Worm (Caenorhabditis elegans) whole organism, early embryonic: Measurements from ENCODE around the gene mif-4.
"Not testable (repeated sequence)": the region's sequence is repeated elsewhere in the genome, so short reads cannot be mapped to it uniquely, and the experiment has no call there.

Experiments used
- B0310.2 ChIP-seq: sonication (generic microtip); optimal IDR thresholded peaks from 2 replicates; lab custom pipeline; 2016; ENCODE audit warnings: mild to moderate bottlenecking, missing genetic modification characterization, missing compliant biosample characterization
- F13C5.2 ChIP-seq: sonication (generic microtip); optimal IDR thresholded peaks from 2 replicates; lab custom pipeline; 2017; ENCODE audit warnings: mild to moderate bottlenecking, missing genetic modification characterization, inconsistent platforms, missing compliant biosample characterization
- aly-1 ChIP-seq: sonication (generic microtip); optimal IDR thresholded peaks from 2 replicates; lab custom pipeline; 2016; ENCODE audit warnings: missing genetic modification characterization, missing compliant biosample characterization
- ama-1 ChIP-seq: fragments of 150-350 bp; optimal IDR thresholded peaks from 2 replicates; lab custom pipeline; 2014
- ceh-13 ChIP-seq: fragments of 200-800 bp; sonication (Bioruptor generic); optimal IDR thresholded peaks from 2 replicates; lab custom pipeline; 2018; ENCODE audit warnings: mild to moderate bottlenecking, missing genetic modification characterization, missing compliant biosample characterization
- ceh-36 ChIP-seq: sonication (generic microtip); optimal IDR thresholded peaks from 2 replicates; lab custom pipeline; 2016; ENCODE audit warnings: missing genetic modification characterization, inconsistent platforms, missing compliant biosample characterization
- ets-7 ChIP-seq: sonication (generic microtip); optimal IDR thresholded peaks from 2 replicates; lab custom pipeline; 2016; ENCODE audit warnings: missing genotype, missing genetic modification characterization, missing compliant biosample characterization
- flt-1 ChIP-seq: fragments of 200-800 bp; sonication (Bioruptor generic); IDR thresholded peaks from 2 replicates; pipeline ENCODE4 v1.3.6; 2022; ENCODE audit warnings: missing genetic modification characterization, missing compliant biosample characterization
- hmbx-1 ChIP-seq: sonication (generic microtip); optimal IDR thresholded peaks from 2 replicates; lab custom pipeline; 2016; ENCODE audit warnings: mild to moderate bottlenecking, missing genetic modification characterization, missing compliant biosample characterization
- hmg-4 ChIP-seq: fragments of 200-800 bp; sonication (Bioruptor generic); optimal IDR thresholded peaks from 2 replicates; lab custom pipeline; 2018; ENCODE audit warnings: mild to moderate bottlenecking, missing genetic modification characterization, missing compliant biosample characterization
- hnd-1 ChIP-seq: sonication (generic microtip); optimal IDR thresholded peaks from 2 replicates; lab custom pipeline; 2016; ENCODE audit warnings: missing genetic modification characterization, missing compliant biosample characterization
- pes-1 ChIP-seq: fragments of 200-800 bp; sonication (Bioruptor generic); IDR thresholded peaks from 2 replicates; pipeline ENCODE4 v1.3.6; 2022; ENCODE audit warnings: missing genetic modification reagents, missing genetic modification characterization, missing compliant biosample characterization
- scrt-1 ChIP-seq: fragments of 200-800 bp; sonication (Bioruptor generic); IDR thresholded peaks from 2 replicates; pipeline ENCODE4 v1.3.6; 2022; ENCODE audit warnings: missing genetic modification characterization, missing compliant biosample characterization
- sea-1 ChIP-seq: fragments of 200-800 bp; sonication (Bioruptor generic); conservative IDR thresholded peaks from 2 replicates; pipeline ENCODE4 v1.3.6; 2022; ENCODE audit warnings: missing genetic modification characterization, missing compliant biosample characterization
- tbx-11 ChIP-seq: fragments of 200-800 bp; sonication (Bioruptor generic); IDR thresholded peaks from 2 replicates; pipeline ENCODE4 v1.3.6; 2022; ENCODE audit warnings: missing genetic modification characterization, missing compliant biosample characterization
- tbx-37 ChIP-seq: fragments of 200-800 bp; sonication (Bioruptor generic); conservative IDR thresholded peaks from 2 replicates; pipeline ENCODE4 v1.3.6; 2022; ENCODE audit warnings: missing genetic modification reagents, missing genetic modification characterization, missing compliant biosample characterization
- tra-4 ChIP-seq: sonication (generic microtip); optimal IDR thresholded peaks from 2 replicates; lab custom pipeline; 2017; ENCODE audit warnings: missing genetic modification characterization, missing compliant biosample characterization

The mif-4 gene

DNA sequence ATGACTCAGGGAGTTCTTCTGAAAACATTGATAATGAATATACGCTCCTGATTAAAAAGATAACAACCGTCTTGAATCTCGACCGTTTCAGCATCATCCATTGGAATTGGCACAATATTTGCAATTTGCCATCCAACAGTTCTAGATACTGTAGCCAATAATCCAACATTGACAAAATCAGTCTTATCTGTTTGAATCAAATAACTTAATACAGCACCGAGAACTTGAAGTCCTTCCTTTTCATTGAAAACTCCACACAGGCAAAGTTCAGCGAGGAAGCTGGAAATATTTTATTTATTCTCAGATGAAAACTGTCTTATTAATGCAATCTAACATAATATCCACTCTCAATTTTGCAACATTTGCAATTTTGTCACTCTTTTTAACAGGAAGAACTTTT is 36.5 kb upstream of the mif-4 start:
- TF ChIP-seq ets-7 (tag; lab: Kevin White, UChicago) (no peak), ceh-36 (tag; lab: Kevin White, UChicago) (no peak), sea-1 (GFP tag; lab: Robert Waterston, UW) (no peak), F13C5.2 (tag; lab: Kevin White, UChicago) (no peak), tbx-11 (GFP tag; lab: Robert Waterston, UW) (no peak), tbx-37 (no peak), aly-1 (tag; lab: Kevin White, UChicago) (no peak), B0310.2 (tag; lab: Kevin White, UChicago) (no peak), scrt-1 (GFP tag; lab: Robert Waterston, UW) (no peak), tra-4 (tag; lab: Kevin White, UChicago) (no peak), pes-1 (GFP tag; lab: Robert Waterston, UW) (no peak), hmg-4 (GFP tag; lab: Kevin White, UChicago) (no peak), hnd-1 (no peak), ceh-13 (GFP tag; lab: Kevin White, UChicago) (no peak), flt-1 (GFP tag; lab: Robert Waterston, UW) (no peak), hmbx-1 (tag; lab: Kevin White, UChicago) (no peak), ama-1 (lab: Kevin White, UChicago) (no peak)

ce11 chrIV:6369489-6369888 is 33.7 kb upstream of the mif-4 start:
- no peak for TF ChIP-seq ets-7 (tag; lab: Kevin White, UChicago)
- TF ChIP-seq B0310.2 (tag; lab: Kevin White, UChicago) = no peak
- no peak for TF ChIP-seq hmg-4 (GFP tag; lab: Kevin White, UChicago)
- TF ChIP-seq aly-1 (tag; lab: Kevin White, UChicago) = no peak
- no peak for TF ChIP-seq ama-1 (lab: Kevin White, UChicago)
- no peak for TF ChIP-seq ceh-13 (GFP tag; lab: Kevin White, UChicago)
- no peak for TF ChIP-seq scrt-1 (GFP tag; lab: Robert Waterston, UW)
- TF ChIP-seq hmbx-1 (tag; lab: Kevin White, UChicago) = no peak
- no peak for TF ChIP-seq flt-1 (GFP tag; lab: Robert Waterston, UW)
- no peak for TF ChIP-seq tbx-11 (GFP tag; lab: Robert Waterston, UW)

DNA sequence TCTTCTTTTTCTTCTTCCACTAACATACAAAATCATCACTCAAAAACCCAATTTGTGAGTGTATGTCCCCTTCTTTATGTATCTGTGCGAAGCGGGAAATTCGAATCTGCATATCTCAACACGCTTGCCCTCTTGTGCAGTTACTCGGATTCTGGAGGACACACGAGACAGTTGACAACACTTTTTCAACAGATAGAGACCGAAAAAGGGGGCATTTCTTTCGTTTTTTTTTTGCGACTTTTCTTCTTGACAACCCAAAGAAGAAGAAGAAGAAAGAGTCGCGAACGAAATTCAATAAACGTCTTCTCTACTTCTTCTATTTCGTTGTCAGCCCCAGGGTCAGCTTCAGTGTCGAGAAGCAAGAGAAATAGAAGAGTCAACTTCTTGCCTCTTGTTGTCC is 30.2 kb upstream of the mif-4 start:
- no peak for TF ChIP-seq hmg-4 (GFP tag; lab: Kevin White, UChicago)
- TF ChIP-seq hmbx-1 (tag; lab: Kevin White, UChicago) = no peak
- no peak for TF ChIP-seq tbx-11 (GFP tag; lab: Robert Waterston, UW)
- no peak for TF ChIP-seq flt-1 (GFP tag; lab: Robert Waterston, UW)
- TF ChIP-seq hnd-1 = no peak
- no peak for TF ChIP-seq scrt-1 (GFP tag; lab: Robert Waterston, UW)
- no peak for TF ChIP-seq F13C5.2 (tag; lab: Kevin White, UChicago)
- TF ChIP-seq ama-1 (lab: Kevin White, UChicago) = no peak
- no peak for TF ChIP-seq sea-1 (GFP tag; lab: Robert Waterston, UW)
- no peak for TF ChIP-seq ets-7 (tag; lab: Kevin White, UChicago)
- no peak for TF ChIP-seq B0310.2 (tag; lab: Kevin White, UChicago)
- no peak for TF ChIP-seq ceh-36 (tag; lab: Kevin White, UChicago)
- TF ChIP-seq ceh-13 (GFP tag; lab: Kevin White, UChicago) = no peak
- TF ChIP-seq pes-1 (GFP tag; lab: Robert Waterston, UW) = no peak
- TF ChIP-seq tra-4 (tag; lab: Kevin White, UChicago) = no peak
- no peak for TF ChIP-seq aly-1 (tag; lab: Kevin White, UChicago)
- no peak for TF ChIP-seq tbx-37

ce11 chrIV:6365045-6365444 is 29.3 kb upstream of the mif-4 start, which contains the start of gene Y73B6BL.270:
Gene Y73B6BL.270 (plus strand): TSS chrIV:6365345.
- TF ChIP-seq ceh-13 (GFP tag; lab: Kevin White, UChicago) (no peak), ceh-36 (tag; lab: Kevin White, UChicago) (no peak), sea-1 (GFP tag; lab: Robert Waterston, UW) (no peak), B0310.2 (tag; lab: Kevin White, UChicago) (no peak)

- TF ChIP-seq tbx-11 (GFP tag; lab: Robert Waterston, UW) (no peak), F13C5.2 (tag; lab: Kevin White, UChicago) (no peak), scrt-1 (GFP tag; lab: Robert Waterston, UW) (no peak)
Measured at ce11 chrIV:6363604-6364003, 27.8 kb upstream of the mif-4 start.

ce11 chrIV:6361668-6362067 is 25.9 kb upstream of the mif-4 start, which contains the start of gene Y73B6BL.47:
Gene Y73B6BL.47 (plus strand): TSS chrIV:6361968.
- TF ChIP-seq ceh-13 (GFP tag; lab: Kevin White, UChicago) (no peak), scrt-1 (GFP tag; lab: Robert Waterston, UW) (no peak), aly-1 (tag; lab: Kevin White, UChicago) (no peak), ama-1 (lab: Kevin White, UChicago) (no peak), F13C5.2 (tag; lab: Kevin White, UChicago) (no peak), hmg-4 (GFP tag; lab: Kevin White, UChicago) (no peak), sea-1 (GFP tag; lab: Robert Waterston, UW) (no peak), pes-1 (GFP tag; lab: Robert Waterston, UW) (no peak), flt-1 (GFP tag; lab: Robert Waterston, UW) (no peak), B0310.2 (tag; lab: Kevin White, UChicago) (no peak), ets-7 (tag; lab: Kevin White, UChicago) (no peak), tbx-37 (no peak), ceh-36 (tag; lab: Kevin White, UChicago) (no peak), tbx-11 (GFP tag; lab: Robert Waterston, UW) (no peak)

DNA sequence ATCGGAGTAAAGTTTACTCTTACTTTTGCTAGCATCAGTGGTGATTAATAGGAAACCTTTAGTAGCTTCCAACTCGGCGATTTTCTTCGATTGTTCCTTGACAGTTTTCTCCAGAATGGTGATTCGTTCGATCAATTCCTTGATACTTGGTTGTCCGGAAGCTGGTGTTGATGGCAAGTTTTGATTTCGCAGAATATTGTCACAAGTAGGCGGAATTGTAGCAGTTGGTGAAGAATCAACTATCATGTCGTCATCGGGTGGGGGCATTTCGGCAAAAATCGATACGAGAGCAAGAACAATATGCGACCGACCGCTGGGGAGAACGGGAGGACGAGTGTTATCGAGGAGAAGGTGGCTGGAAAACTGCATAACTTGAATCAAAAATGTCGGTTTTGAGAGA is 11.4 kb upstream of the mif-4 start, which contains the start of gene Y73B6BL.289:
TSS of gene Y73B6BL.289 (plus strand) at position 301 of the 400 bp plus-strand sequence.
- TF ChIP-seq tbx-11 (GFP tag; lab: Robert Waterston, UW); pes-1 (GFP tag; lab: Robert Waterston, UW); ceh-13 (GFP tag; lab: Kevin White, UChicago): not testable (repeated sequence)
